Fruit fly (Drosophila melanogaster) whole organism, embryonic: ENCODE measurements around the gene Ocrl.

Experiments used
- CG11085 ChIP-seq: fragments of 200-800 bp; sonication (Bioruptor generic); IDR thresholded peaks from 2 replicates; pipeline ENCODE4 v1.3.6; 2022; ENCODE audit warnings: missing biosample characterization, missing genetic modification characterization
- CG12659 ChIP-seq: fragments of 200-800 bp; sonication (Bioruptor generic); optimal IDR thresholded peaks from 3 replicates; lab custom pipeline; 2017; ENCODE audit warnings: mild to moderate bottlenecking, missing biosample characterization, missing genetic modification reagents, missing genetic modification characterization
- CG12942 ChIP-seq: fragments of 200-800 bp; sonication (Bioruptor generic); optimal IDR thresholded peaks from 3 replicates; lab custom pipeline; 2016; ENCODE audit warnings: missing biosample characterization, missing genetic modification characterization
- CG13296 ChIP-seq: fragments of 200-800 bp; sonication (Bioruptor generic); optimal IDR thresholded peaks from 3 replicates; lab custom pipeline; 2018; ENCODE audit warnings: missing biosample characterization, mild to moderate bottlenecking, missing genetic modification characterization
- CG1529 ChIP-seq: fragments of 200-800 bp; sonication (Bioruptor generic); optimal IDR thresholded peaks from 3 replicates; lab custom pipeline; 2018; ENCODE audit warnings: missing biosample characterization, missing genetic modification characterization
- CG16863 ChIP-seq: fragments of 200-800 bp; sonication (Bioruptor generic); optimal IDR thresholded peaks from 3 replicates; lab custom pipeline; 2016; ENCODE audit warnings: missing biosample characterization, missing genetic modification characterization
- CG17359 ChIP-seq: fragments of 200-800 bp; sonication (Bioruptor generic); optimal IDR thresholded peaks from 3 replicates; lab custom pipeline; 2018; ENCODE audit warnings: missing biosample characterization, mild to moderate bottlenecking, missing genetic modification characterization, moderate library complexity
- CG1832 ChIP-seq: fragments of 200-800 bp; sonication (Bioruptor generic); optimal IDR thresholded peaks from 2 replicates; lab custom pipeline; 2017; ENCODE audit warnings: missing biosample characterization, mild to moderate bottlenecking, missing genetic modification characterization, inconsistent platforms
- CG2202 ChIP-seq: fragments of 200-800 bp; sonication (Bioruptor generic); optimal IDR thresholded peaks from 2 replicates; lab custom pipeline; 2018; ENCODE audit warnings: missing biosample characterization, mild to moderate bottlenecking, missing genetic modification characterization
- CG2678 ChIP-seq: fragments of 200-800 bp; sonication (Bioruptor generic); optimal IDR thresholded peaks from 3 replicates; lab custom pipeline; 2019; ENCODE audit warnings: missing biosample characterization, mild to moderate bottlenecking, missing genetic modification characterization, moderate library complexity
- CG30431 ChIP-seq: fragments of 200-800 bp; sonication (Bioruptor generic); optimal IDR thresholded peaks from 2 replicates; lab custom pipeline; 2017; ENCODE audit warnings: missing biosample characterization, missing genetic modification characterization
- CG31224 ChIP-seq: fragments of 200-800 bp; sonication (Bioruptor generic); IDR thresholded peaks from 2 replicates; pipeline ENCODE4 v1.3.6; 2022; ENCODE audit warnings: missing biosample characterization, missing genetic modification characterization
- CG3163 ChIP-seq: fragments of 200-800 bp; sonication (Bioruptor generic); optimal IDR thresholded peaks from 3 replicates; lab custom pipeline; 2016; ENCODE audit warnings: missing biosample characterization, missing genetic modification characterization
- CG33213 ChIP-seq: fragments of 200-800 bp; sonication (Bioruptor generic); optimal IDR thresholded peaks from 3 replicates; lab custom pipeline; 2016; ENCODE audit warnings: missing biosample characterization, missing genetic modification characterization
- CG3995 ChIP-seq: fragments of 200-800 bp; sonication (Bioruptor generic); optimal IDR thresholded peaks from 3 replicates; lab custom pipeline; 2016; ENCODE audit warnings: missing biosample characterization, missing genetic modification characterization
- CG4282 ChIP-seq: fragments of 200-800 bp; sonication (Bioruptor generic); optimal IDR thresholded peaks from 2 replicates; lab custom pipeline; 2016; ENCODE audit warnings: missing biosample characterization, missing genetic modification characterization
- CG4820 ChIP-seq: fragments of 200-800 bp; sonication (Bioruptor generic); optimal IDR thresholded peaks from 3 replicates; lab custom pipeline; 2016; ENCODE audit warnings: missing biosample characterization, missing genetic modification characterization
- CG6272 ChIP-seq: fragments of 200-800 bp; sonication (Bioruptor generic); IDR thresholded peaks from 2 replicates; pipeline ENCODE4 v1.3.6; 2022; ENCODE audit warnings: missing biosample characterization, missing genetic modification characterization
- CG7357 ChIP-seq: fragments of 200-800 bp; sonication (Bioruptor generic); IDR thresholded peaks from 3 replicates; pipeline ENCODE4 v1.3.6; 2022; ENCODE audit warnings: missing biosample characterization, missing genetic modification characterization
- CG7556 ChIP-seq: fragments of 200-800 bp; sonication (Bioruptor generic); optimal IDR thresholded peaks from 2 replicates; lab custom pipeline; 2017; ENCODE audit warnings: missing biosample characterization, mild to moderate bottlenecking, missing genetic modification characterization
- CG8478 ChIP-seq: fragments of >200 bp; optimal IDR thresholded peaks from 2 replicates; lab custom pipeline; 2018
- Chrac-16 ChIP-seq: fragments of 200-800 bp; sonication (Bioruptor generic); optimal IDR thresholded peaks from 3 replicates; lab custom pipeline; 2016; ENCODE audit warnings: missing biosample characterization, missing genetic modification characterization
- Doc2 ChIP-seq: fragments of 200-800 bp; sonication (Bioruptor generic); IDR thresholded peaks from 2 replicates; pipeline ENCODE4 v1.3.6; 2022; ENCODE audit warnings: missing biosample characterization, missing genetic modification characterization
- Dp ChIP-seq: fragments of 200-800 bp; sonication (Bioruptor generic); optimal IDR thresholded peaks from 2 replicates; lab custom pipeline; 2018; ENCODE audit warnings: missing biosample characterization, mild to moderate bottlenecking, missing genetic modification characterization, moderate library complexity
- ERR ChIP-seq: fragments of 200-800 bp; sonication (Bioruptor generic); optimal IDR thresholded peaks from 2 replicates; lab custom pipeline; 2016; ENCODE audit warnings: missing biosample characterization, missing genetic modification characterization
- Gsc ChIP-seq: fragments of 200-800 bp; sonication (Bioruptor generic); IDR thresholded peaks from 2 replicates; pipeline ENCODE4 v1.3.6; 2022; ENCODE audit warnings: missing biosample characterization, missing genetic modification characterization
- HHEX ChIP-seq: fragments of 200-800 bp; sonication (Bioruptor generic); optimal IDR thresholded peaks from 3 replicates; lab custom pipeline; 2017; ENCODE audit warnings: missing biosample characterization, mild to moderate bottlenecking, missing genetic modification characterization, missing genetic modification reagents
- HLH4C ChIP-seq: fragments of 200-800 bp; sonication (Bioruptor generic); IDR thresholded peaks from 3 replicates; pipeline ENCODE4 v1.3.6; 2022; ENCODE audit warnings: missing biosample characterization, missing genetic modification characterization; ENCODE audit not compliant: partially characterized antibody
- HLH54F ChIP-seq: fragments of 200-800 bp; sonication (Bioruptor generic); optimal IDR thresholded peaks from 3 replicates; lab custom pipeline; 2016; ENCODE audit warnings: missing biosample characterization, missing genetic modification characterization
- Hey ChIP-seq: fragments of 200-800 bp; sonication (Bioruptor generic); optimal IDR thresholded peaks from 3 replicates; lab custom pipeline; 2018; ENCODE audit warnings: missing biosample characterization, mild to moderate bottlenecking, missing genetic modification characterization
- Lim3 ChIP-seq: fragments of 200-800 bp; sonication (Bioruptor generic); IDR thresholded peaks from 2 replicates; pipeline ENCODE4 v1.3.6; 2022; ENCODE audit warnings: missing biosample characterization, missing genetic modification characterization
- Max ChIP-seq: fragments of 200-800 bp; sonication (Bioruptor generic); optimal IDR thresholded peaks from 2 replicates; lab custom pipeline; 2016; ENCODE audit warnings: missing biosample characterization, mild to moderate bottlenecking, missing genetic modification characterization
- Six4 ChIP-seq: fragments of 200-800 bp; sonication (Bioruptor generic); optimal IDR thresholded peaks from 2 replicates; lab custom pipeline; 2016; ENCODE audit warnings: missing biosample characterization, missing genetic modification characterization
- Spps ChIP-seq: fragments of 200-800 bp; sonication (Bioruptor generic); optimal IDR thresholded peaks from 2 replicates; lab custom pipeline; 2018; ENCODE audit warnings: missing biosample characterization, mild to moderate bottlenecking, missing genetic modification characterization
- ase ChIP-seq: fragments of 200-800 bp; sonication (Bioruptor generic); IDR thresholded peaks from 3 replicates; pipeline ENCODE4 v1.3.6; 2022; ENCODE audit warnings: missing biosample characterization, missing genetic modification characterization
- cato ChIP-seq: fragments of 200-800 bp; sonication (Bioruptor generic); optimal IDR thresholded peaks from 2 replicates; lab custom pipeline; 2016; ENCODE audit warnings: missing biosample characterization, missing genetic modification characterization, borderline replicate concordance
- chif ChIP-seq, 2 experiments: fragments of 200-800 bp; sonication (Bioruptor generic); optimal IDR thresholded peaks; 3 replicates each; lab custom pipeline; 2016; ENCODE audit warnings: missing biosample characterization in 2 of 2, missing genetic modification characterization in 2 of 2
- disco-r ChIP-seq: fragments of 200-800 bp; sonication (Bioruptor generic); optimal IDR thresholded peaks from 2 replicates; lab custom pipeline; 2016; ENCODE audit warnings: missing biosample characterization, missing genetic modification characterization
- dpn ChIP-seq, 2 experiments: fragments of 200-800 bp; sonication (Bioruptor generic); optimal IDR thresholded peaks; 3 replicates each; lab custom pipeline; 2016; ENCODE audit warnings: missing biosample characterization in 2 of 2, missing genetic modification characterization in 2 of 2
- esg ChIP-seq: fragments of 200-800 bp; sonication (Bioruptor generic); conservative IDR thresholded peaks from 2 replicates; pipeline ENCODE4 v1.3.6; 2022; ENCODE audit warnings: missing biosample characterization, missing genetic modification characterization
- fd64A ChIP-seq: fragments of 200-800 bp; sonication (Bioruptor generic); optimal IDR thresholded peaks from 3 replicates; lab custom pipeline; 2018; ENCODE audit warnings: missing biosample characterization, mild to moderate bottlenecking, missing genetic modification characterization
- ftz-f1 ChIP-seq: fragments of 200-800 bp; sonication (Bioruptor generic); optimal IDR thresholded peaks from 2 replicates; lab custom pipeline; 2016; ENCODE audit warnings: missing biosample characterization, missing genetic modification characterization
- gsb ChIP-seq: fragments of 200-800 bp; sonication (Bioruptor generic); IDR thresholded peaks from 2 replicates; pipeline ENCODE4 v1.3.6; 2022; ENCODE audit warnings: missing biosample characterization, missing genetic modification characterization
- hbn ChIP-seq: fragments of 200-800 bp; sonication (Bioruptor generic); IDR thresholded peaks from 2 replicates; pipeline ENCODE4 v1.3.6; 2022; ENCODE audit warnings: missing biosample characterization, missing genetic modification characterization; ENCODE audit not compliant: partially characterized antibody
- lab ChIP-seq: fragments of 200-800 bp; sonication (Bioruptor generic); optimal IDR thresholded peaks from 3 replicates; lab custom pipeline; 2017; ENCODE audit warnings: missing biosample characterization, missing genetic modification characterization, mild to moderate bottlenecking, moderate library complexity, missing genetic modification reagents
- nmo ChIP-seq: fragments of 200-800 bp; sonication (Bioruptor generic); optimal IDR thresholded peaks from 2 replicates; lab custom pipeline; 2018; ENCODE audit warnings: missing biosample characterization, mild to moderate bottlenecking, missing genetic modification characterization, moderate library complexity
- oc ChIP-seq: fragments of 200-800 bp; sonication (Bioruptor generic); optimal IDR thresholded peaks from 2 replicates; lab custom pipeline; 2018; ENCODE audit warnings: missing biosample characterization, mild to moderate bottlenecking, missing genetic modification characterization, moderate library complexity
- odd ChIP-seq: fragments of 200-800 bp; sonication (Bioruptor generic); optimal IDR thresholded peaks from 2 replicates; lab custom pipeline; 2017; ENCODE audit warnings: missing biosample characterization, mild to moderate bottlenecking, missing genetic modification characterization
- psq ChIP-seq: fragments of 200-800 bp; sonication (Bioruptor generic); optimal IDR thresholded peaks from 2 replicates; lab custom pipeline; 2017; ENCODE audit warnings: missing biosample characterization, missing genetic modification characterization
- pum ChIP-seq: fragments of 200-800 bp; sonication (Bioruptor generic); optimal IDR thresholded peaks from 2 replicates; lab custom pipeline; 2016; ENCODE audit warnings: missing biosample characterization, missing genetic modification characterization
- zen ChIP-seq: fragments of 200-800 bp; sonication (Bioruptor generic); optimal IDR thresholded peaks from 3 replicates; lab custom pipeline; 2018; ENCODE audit warnings: missing biosample characterization, mild to moderate bottlenecking, missing genetic modification characterization, moderate library complexity

Ocrl gene

dm6 chrX:1877107-1877736 is 45.6 kb upstream of the Ocrl start, which contains the start of the genes CG14817 and CG14805 (continued):
- TF ChIP-seq CG12942 (GFP tag; lab: Kevin White, UChicago) (no peak), Max (GFP tag; lab: Kevin White, UChicago) (peak; percentile 37), oc (tag; lab: Kevin White, UChicago) (no peak), CG13296 (GFP tag; lab: Kevin White, UChicago) (peak; percentile 92), Chrac-16 (GFP tag; lab: Kevin White, UChicago) (no peak), lab (peak; percentile 92), CG4820 (GFP tag; lab: Kevin White, UChicago) (no peak), Dp (GFP tag; lab: Kevin White, UChicago) (peak; percentile 27), CG3163 (GFP tag; lab: Kevin White, UChicago) (no peak), pum (no peak), HHEX (GFP tag; lab: Kevin White, UChicago) (peak; percentile 84), HLH4C (peak; percentile 45; the same call in 2 of the 3 replicates), ftz-f1 (GFP tag; lab: Kevin White, UChicago) (peak; percentile 31), ase (GFP tag; lab: Robert Waterston, UW) (no peak), zen (tag; lab: Kevin White, UChicago) (peak; percentile 37), dpn (GFP tag; optimal IDR thresholded peaks at IDR 0.05; lab: Kevin White, UChicago) (peak; percentile 11 to 26), CG1529 (GFP tag; lab: Kevin White, UChicago) (peak; percentile 54), CG3995 (GFP tag; lab: Kevin White, UChicago) (peak; percentile 54), Spps (tag; lab: Kevin White, UChicago) (peak; percentile 56), CG12659 (peak; percentile 89), gsb (GFP tag; lab: Robert Waterston, UW) (no peak), chif (GFP tag; optimal IDR thresholded peaks at IDR 0.05; lab: Kevin White, UChicago) (peak in 1 of 2 experiments; percentile 5), CG1832 (GFP tag; lab: Kevin White, UChicago) (no peak), Gsc (GFP tag; lab: Robert Waterston, UW) (no peak), fd64A (GFP tag; lab: Kevin White, UChicago) (peak; percentile 73), CG30431 (peak; percentile 22), disco-r (peak; percentile 15), CG8478 (lab: Kevin White, UChicago) (no peak), Doc2 (GFP tag; lab: Robert Waterston, UW) (no peak), cato (GFP tag; lab: Kevin White, UChicago) (no peak), CG33213 (GFP tag; lab: Kevin White, UChicago) (peak; percentile 64), CG2202 (tag; lab: Kevin White, UChicago) (peak; percentile 65), esg (GFP tag; lab: Robert Waterston, UW) (no peak), CG4282 (GFP tag; lab: Kevin White, UChicago) (no peak), nmo (peak; percentile 53), CG7556 (GFP tag; lab: Kevin White, UChicago) (peak; percentile 45), CG11085 (peak; percentile 20; the same call in 1 of the 2 replicates), CG16863 (GFP tag; lab: Kevin White, UChicago) (no peak), hbn (GFP tag; lab: Robert Waterston, UW) (peak; percentile 62), CG31224 (GFP tag; lab: Robert Waterston, UW) (no peak), CG7357 (GFP tag; lab: Robert Waterston, UW) (no peak), Six4 (GFP tag; lab: Kevin White, UChicago) (peak; percentile 34), CG6272 (GFP tag; lab: Robert Waterston, UW) (no peak), CG17359 (tag; lab: Kevin White, UChicago) (peak; percentile 73), odd (GFP tag; lab: Kevin White, UChicago) (no peak), ERR (GFP tag; lab: Kevin White, UChicago) (no peak), Lim3 (no peak), CG2678 (tag; lab: Kevin White, UChicago) (no peak), HLH54F (no peak), Hey (tag; lab: Kevin White, UChicago) (no peak), psq (GFP tag; lab: Kevin White, UChicago) (no peak)
